Worm (Caenorhabditis elegans) whole organism, L1 larva: ENCODE data around the gene M05D6.1.

Experiments used
- dpl-1 ChIP-seq, 3 experiments: fragments of 150-350 bp in 2 of 3; sonication (generic microtip) in 1 of 3; optimal IDR thresholded peaks; 2 replicates each; lab custom pipeline; 2014 to 2017; ENCODE audit warnings: missing biosample characterization in 3 of 3, missing genetic modification characterization in 3 of 3, missing genetic modification reagents in 3 of 3
- fkh-10 ChIP-seq: sonication (generic microtip); optimal IDR thresholded peaks from 2 replicates; lab custom pipeline; 2017; ENCODE audit warnings: missing biosample characterization, missing genetic modification reagents, missing genetic modification characterization
- fos-1 ChIP-seq: fragments of 150-350 bp; optimal IDR thresholded peaks from 2 replicates; lab custom pipeline; 2014; ENCODE audit warnings: missing biosample characterization, missing genetic modification characterization
- isw-1 ChIP-seq: fragments of 200-800 bp; sonication (Bioruptor generic); IDR thresholded peaks from 2 replicates; pipeline ENCODE4 v1.3.6; 2022; ENCODE audit warnings: missing genetic modification characterization, missing compliant biosample characterization
- lin-13 ChIP-seq: fragments of 150-350 bp; optimal IDR thresholded peaks from 2 replicates; lab custom pipeline; 2014; ENCODE audit warnings: missing biosample characterization, missing genetic modification reagents, missing genetic modification characterization
- mef-2 ChIP-seq: fragments of 150-350 bp; optimal IDR thresholded peaks from 2 replicates; lab custom pipeline; 2014; ENCODE audit warnings: missing biosample characterization, missing genetic modification characterization
- nhr-11 ChIP-seq: fragments of 150-350 bp; optimal IDR thresholded peaks from 2 replicates; lab custom pipeline; 2014; ENCODE audit warnings: missing biosample characterization, missing genetic modification characterization
- unc-130 ChIP-seq: fragments of 150-350 bp; optimal IDR thresholded peaks from 2 replicates; lab custom pipeline; 2017; ENCODE audit warnings: missing biosample characterization, missing genetic modification characterization, inconsistent platforms
- zag-1 ChIP-seq: fragments of 150-350 bp; optimal IDR thresholded peaks from 2 replicates; lab custom pipeline; 2014; ENCODE audit warnings: missing biosample characterization, missing genetic modification characterization

DNA sequence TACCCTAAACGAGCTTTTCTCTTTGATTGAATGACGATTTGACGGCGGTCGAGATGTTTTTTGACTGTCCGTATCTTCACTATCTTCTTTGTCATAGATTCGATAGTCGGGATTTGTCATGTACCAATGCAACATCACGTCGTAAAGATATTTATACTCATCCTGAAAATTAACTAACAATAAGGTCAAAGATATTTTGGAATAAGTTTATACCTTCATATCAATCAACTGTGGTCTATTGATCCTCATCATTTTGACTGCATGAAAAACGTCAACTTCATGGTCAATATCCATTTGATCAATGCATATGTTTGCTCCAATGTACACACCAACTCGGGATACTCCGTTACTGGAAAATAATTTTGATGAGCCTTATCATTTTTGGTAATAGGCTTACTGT, 12.9 kb upstream of the M05D6.1 start:
- no peak for TF ChIP-seq mef-2 (tag; lab: Kevin White, UChicago)
- no peak for TF ChIP-seq unc-130 (tag; lab: Kevin White, UChicago)
- TF ChIP-seq lin-13, result no peak
- TF ChIP-seq fkh-10 (GFP tag; lab: Kevin White, UChicago), result no peak
- no peak for TF ChIP-seq isw-1 (GFP tag; lab: Robert Waterston, UW)
- no peak for TF ChIP-seq dpl-1 (GFP tag; optimal IDR thresholded peaks at IDR 0.05; lab: Kevin White, UChicago)
- no peak for TF ChIP-seq fos-1
- no peak for TF ChIP-seq nhr-11 (tag; lab: Kevin White, UChicago)
- no peak for TF ChIP-seq zag-1 (tag; lab: Kevin White, UChicago)
